Fruit fly (Drosophila melanogaster): ENCODE results near the gene CG43082.

Gene CG43082

DNA sequence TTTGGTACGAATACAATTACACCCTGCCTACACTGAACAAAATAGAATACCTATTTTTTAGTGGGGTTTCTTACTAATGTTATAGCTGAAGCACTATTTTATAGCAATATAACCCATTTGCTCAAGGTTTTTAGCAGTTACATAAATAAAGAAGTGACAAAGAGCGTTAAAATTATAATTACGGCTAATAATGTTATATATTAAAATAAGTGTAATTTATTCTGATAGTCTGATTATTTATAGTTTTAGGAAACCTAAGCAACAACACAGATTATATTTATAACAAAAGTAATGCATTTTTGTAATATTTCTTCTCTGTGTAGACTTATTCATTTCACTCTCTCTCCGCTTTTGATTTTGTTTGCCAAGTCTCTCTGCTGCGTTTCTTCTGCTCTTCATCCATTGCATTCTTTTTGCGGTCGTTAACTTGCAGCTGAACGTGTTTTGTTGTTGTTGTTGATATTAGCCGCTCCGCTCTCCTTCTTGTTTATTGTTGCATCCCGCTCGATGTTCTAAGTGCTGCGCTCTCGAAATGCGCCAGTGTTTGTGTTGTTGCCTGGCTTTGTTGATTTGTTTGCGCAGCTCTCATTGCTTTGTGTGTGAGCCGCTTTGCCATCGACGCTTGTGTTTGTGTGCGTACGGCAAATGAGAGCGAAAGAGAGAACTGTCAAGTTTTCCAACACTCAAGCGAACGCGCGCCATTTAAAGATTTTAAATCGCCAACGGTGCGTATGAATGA, 35.8 kb upstream of the CG43082 start:
- peak; percentile 93 for TF ChIP-seq CG11617 (GFP tag; optimal IDR thresholded peaks at IDR 0.05)
- no peak for TF ChIP-seq cic (GFP tag; optimal IDR thresholded peaks at IDR 0.05)
- peak; percentile 51 for TF ChIP-seq Mnt (GFP tag; optimal IDR thresholded peaks at IDR 0.05)
- TF ChIP-seq CG14711 (tag; optimal IDR thresholded peaks at IDR 0.05), result peak; percentile 88
- TF ChIP-seq kay (GFP tag; ENCODE audit: borderline replicate concordance), result peak; percentile 75
- peak; percentile 77 for TF ChIP-seq pad (GFP tag; optimal IDR thresholded peaks at IDR 0.05)
- peak; percentile 47 for TF ChIP-seq toe (GFP tag; optimal IDR thresholded peaks at IDR 0.05)
- TF ChIP-seq bab1 (GFP tag; optimal IDR thresholded peaks at IDR 0.05), result peak; percentile 95
- TF ChIP-seq CG5204 (GFP tag; optimal IDR thresholded peaks at IDR 0.05), result peak; percentile 82
- TF ChIP-seq tj (GFP tag; optimal IDR thresholded peaks at IDR 0.05), result peak; percentile 65
- TF ChIP-seq CG12768 (GFP tag; optimal IDR thresholded peaks at IDR 0.05), result peak; percentile 75
- peak; percentile 93 for TF ChIP-seq CG33017 (tag; optimal IDR thresholded peaks at IDR 0.05)
- TF ChIP-seq cnc (optimal IDR thresholded peaks at IDR 0.05), result no peak
- peak; percentile 57 for TF ChIP-seq ovo (GFP tag; optimal IDR thresholded peaks at IDR 0.05)
- TF ChIP-seq Crg-1 (GFP tag; optimal IDR thresholded peaks at IDR 0.05), result no peak
- peak; percentile 52 for TF ChIP-seq CG1620 (GFP tag; optimal IDR thresholded peaks at IDR 0.05)
- TF ChIP-seq CG7045 (GFP tag; optimal IDR thresholded peaks at IDR 0.05), result peak; percentile 86
- peak; percentile 92 for TF ChIP-seq CG7101 (tag; optimal IDR thresholded peaks at IDR 0.05)
- TF ChIP-seq Clk (GFP tag; optimal IDR thresholded peaks at IDR 0.05), result peak; percentile 52
- TF ChIP-seq Hr96 (GFP tag; optimal IDR thresholded peaks at IDR 0.05), result peak; percentile 22

dm6 chr3L:15627295-15627694, 34.4 kb upstream of the CG43082 start:
- TF ChIP-seq cic (GFP tag; optimal IDR thresholded peaks at IDR 0.05), result no peak
- no peak for TF ChIP-seq Mnt (GFP tag; optimal IDR thresholded peaks at IDR 0.05)
- TF ChIP-seq CG5204 (GFP tag; optimal IDR thresholded peaks at IDR 0.05), result no peak
- TF ChIP-seq toe (GFP tag; optimal IDR thresholded peaks at IDR 0.05), result no peak
- peak; percentile 61 for TF ChIP-seq kay (GFP tag; ENCODE audit: borderline replicate concordance)

dm6 chr3L:15631067-15631466, 30.6 kb upstream of the CG43082 start:
- no peak for TF ChIP-seq CG33017 (tag; optimal IDR thresholded peaks at IDR 0.05)
- no peak for TF ChIP-seq cnc (optimal IDR thresholded peaks at IDR 0.05)
- no peak for TF ChIP-seq ovo (GFP tag; optimal IDR thresholded peaks at IDR 0.05)
- TF ChIP-seq CG1620 (GFP tag; optimal IDR thresholded peaks at IDR 0.05), result no peak
- no peak for TF ChIP-seq kay (GFP tag; ENCODE audit: borderline replicate concordance)
- TF ChIP-seq bab1 (GFP tag; optimal IDR thresholded peaks at IDR 0.05), result no peak
- TF ChIP-seq tj (GFP tag; optimal IDR thresholded peaks at IDR 0.05), result no peak
- no peak for TF ChIP-seq Clk (GFP tag; optimal IDR thresholded peaks at IDR 0.05)
- no peak for TF ChIP-seq toe (GFP tag; optimal IDR thresholded peaks at IDR 0.05)
- no peak for TF ChIP-seq CG7045 (GFP tag; optimal IDR thresholded peaks at IDR 0.05)
- TF ChIP-seq Hr96 (GFP tag; optimal IDR thresholded peaks at IDR 0.05), result no peak
- no peak for TF ChIP-seq pad (GFP tag; optimal IDR thresholded peaks at IDR 0.05)
- no peak for TF ChIP-seq CG12768 (GFP tag; optimal IDR thresholded peaks at IDR 0.05)
- TF ChIP-seq CG11617 (GFP tag; optimal IDR thresholded peaks at IDR 0.05), result no peak
- no peak for TF ChIP-seq CG14711 (tag; optimal IDR thresholded peaks at IDR 0.05)
- TF ChIP-seq Mnt (GFP tag; optimal IDR thresholded peaks at IDR 0.05), result no peak
- no peak for TF ChIP-seq Crg-1 (GFP tag; optimal IDR thresholded peaks at IDR 0.05)
- TF ChIP-seq CG7101 (tag; optimal IDR thresholded peaks at IDR 0.05), result no peak

DNA sequence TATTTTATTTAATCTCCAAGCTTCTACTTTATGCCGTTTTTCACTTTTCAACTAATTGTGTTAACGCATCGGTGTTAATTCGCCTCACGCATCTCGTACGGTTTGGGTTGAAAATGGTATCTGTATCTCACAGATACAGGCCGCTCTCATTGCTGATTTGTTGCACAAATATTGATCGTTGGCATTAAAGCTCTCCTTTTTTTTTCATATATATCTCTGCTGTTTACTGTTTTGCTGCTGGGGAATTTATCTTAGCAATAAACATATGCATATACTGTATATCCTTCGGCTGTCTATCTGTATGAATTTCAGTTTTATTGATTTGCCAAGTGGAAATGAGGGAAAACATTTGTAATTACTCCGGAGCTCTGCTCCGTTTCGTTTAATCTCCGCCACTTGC, 29.0 kb upstream of the CG43082 start:
- TF ChIP-seq CG7101 (tag; optimal IDR thresholded peaks at IDR 0.05), result peak; percentile 5
- TF ChIP-seq kay (GFP tag; ENCODE audit: borderline replicate concordance), result peak; percentile 23
- TF ChIP-seq Hr96 (GFP tag; optimal IDR thresholded peaks at IDR 0.05), result no peak
- no peak for TF ChIP-seq CG5204 (GFP tag; optimal IDR thresholded peaks at IDR 0.05)
- no peak for TF ChIP-seq CG7045 (GFP tag; optimal IDR thresholded peaks at IDR 0.05)
- TF ChIP-seq pad (GFP tag; optimal IDR thresholded peaks at IDR 0.05), result no peak
- no peak for TF ChIP-seq CG12768 (GFP tag; optimal IDR thresholded peaks at IDR 0.05)
- no peak for TF ChIP-seq toe (GFP tag; optimal IDR thresholded peaks at IDR 0.05)
- no peak for TF ChIP-seq cnc (optimal IDR thresholded peaks at IDR 0.05)
- TF ChIP-seq Clk (GFP tag; optimal IDR thresholded peaks at IDR 0.05), result no peak
- TF ChIP-seq bab1 (GFP tag; optimal IDR thresholded peaks at IDR 0.05), result no peak
- TF ChIP-seq CG14711 (tag; optimal IDR thresholded peaks at IDR 0.05), result no peak
- TF ChIP-seq CG33017 (tag; optimal IDR thresholded peaks at IDR 0.05), result no peak
- no peak for TF ChIP-seq ovo (GFP tag; optimal IDR thresholded peaks at IDR 0.05)
- no peak for TF ChIP-seq CG1620 (GFP tag; optimal IDR thresholded peaks at IDR 0.05)

DNA sequence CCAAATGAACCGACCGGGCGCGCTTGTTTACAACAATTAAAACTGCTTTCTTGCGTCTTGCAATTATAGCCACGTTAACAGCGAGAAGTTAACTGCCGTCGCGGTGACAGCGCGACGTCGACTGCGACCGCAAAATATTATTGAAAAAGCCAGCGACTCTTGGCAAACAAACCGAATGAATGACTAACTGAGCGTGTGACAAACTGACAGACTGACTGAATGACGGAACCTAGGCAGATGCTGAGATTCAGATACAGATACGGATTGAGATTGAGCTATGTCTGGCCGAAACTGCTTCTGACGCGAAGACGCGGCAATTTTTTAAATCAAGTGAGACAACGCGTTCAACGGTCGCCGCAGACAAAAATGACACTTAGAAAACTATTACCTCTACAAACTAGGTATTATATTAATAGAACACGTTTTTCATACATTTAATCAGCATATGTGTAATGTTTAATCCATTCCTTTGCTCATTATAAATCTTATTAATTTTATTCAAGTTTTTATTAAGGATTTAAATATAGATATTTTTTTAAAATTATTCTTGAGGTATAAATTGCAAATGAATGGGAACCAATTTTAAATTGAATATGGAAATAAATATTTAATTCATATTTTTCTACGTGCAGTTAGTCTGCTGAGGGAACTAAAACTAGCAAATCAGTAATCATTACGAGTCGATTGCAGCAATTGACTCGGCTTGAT, 27.1 kb upstream of the CG43082 start:
- TF ChIP-seq CG7045 (GFP tag; optimal IDR thresholded peaks at IDR 0.05) (peak; percentile 13), CG7101 (tag; optimal IDR thresholded peaks at IDR 0.05) (peak; percentile 72), bab1 (GFP tag; optimal IDR thresholded peaks at IDR 0.05) (no peak), CG11617 (GFP tag; optimal IDR thresholded peaks at IDR 0.05) (peak; percentile 25), CG14711 (tag; optimal IDR thresholded peaks at IDR 0.05) (peak; percentile 62), cnc (optimal IDR thresholded peaks at IDR 0.05) (no peak), Hr96 (GFP tag; optimal IDR thresholded peaks at IDR 0.05) (no peak), toe (GFP tag; optimal IDR thresholded peaks at IDR 0.05) (no peak), CG12768 (GFP tag; optimal IDR thresholded peaks at IDR 0.05) (peak; percentile 10), CG5204 (GFP tag; optimal IDR thresholded peaks at IDR 0.05) (peak; percentile 1), CG33017 (tag; optimal IDR thresholded peaks at IDR 0.05) (peak; percentile 78), Crg-1 (GFP tag; optimal IDR thresholded peaks at IDR 0.05) (no peak), cic (GFP tag; optimal IDR thresholded peaks at IDR 0.05) (peak; percentile 28)

Data from whole organism, adult.